Fruit fly (Drosophila melanogaster): ENCODE results near the gene CG42557.

The CG42557 gene

dm6 chr3R:29903775-29904356 is 29.2 kb upstream of the CG42557 start, which contains the start of gene CG15517 (continued):
- TF ChIP-seq CG1529 (GFP tag; optimal IDR thresholded peaks at IDR 0.05) (no peak), CG14441 (GFP tag; IDR thresholded peaks at IDR 0.05) (no peak), CG2712 (tag; optimal IDR thresholded peaks at IDR 0.05) (no peak), CG11085 (GFP tag; IDR thresholded peaks at IDR 0.05) (no peak), CoRest (tag; optimal IDR thresholded peaks at IDR 0.05) (peak; percentile 45), CG17361 (GFP tag; IDR thresholded peaks at IDR 0.05) (0 out of 3 replicates have a peak, but pooled peaks have one; percentile 32), CG18619 (GFP tag; optimal IDR thresholded peaks at IDR 0.05) (no peak), tna (GFP tag; IDR thresholded peaks at IDR 0.05; ENCODE audit: partially characterized antibody) (no peak), tll (GFP tag; optimal IDR thresholded peaks at IDR 0.05) (no peak), gce (GFP tag; IDR thresholded peaks at IDR 0.05) (no peak), ara (GFP tag; IDR thresholded peaks at IDR 0.05) (no peak), gcm2 (GFP tag; optimal IDR thresholded peaks at IDR 0.05) (no peak), CG13123 (GFP tag; optimal IDR thresholded peaks at IDR 0.05) (no peak), wdn (GFP tag; IDR thresholded peaks at IDR 0.05) (no peak), CG3726 (GFP tag; IDR thresholded peaks at IDR 0.05) (no peak), Tbp (GFP tag; optimal IDR thresholded peaks at IDR 0.05) (no peak), az2 (GFP tag; optimal IDR thresholded peaks at IDR 0.05) (no peak), Rfx (GFP tag; IDR thresholded peaks at IDR 0.05) (0 out of 2 replicates have a peak, but pooled peaks have one; percentile 30), CG9215 (GFP tag; IDR thresholded peaks at IDR 0.05) (no peak), otp (GFP tag; IDR thresholded peaks at IDR 0.05) (no peak), ind (GFP tag; optimal IDR thresholded peaks at IDR 0.05) (no peak), onecut (GFP tag; IDR thresholded peaks at IDR 0.05) (no peak), sens-2 (GFP tag; IDR thresholded peaks at IDR 0.05) (no peak), oc (tag; optimal IDR thresholded peaks at IDR 0.05) (no peak), nau (GFP tag; optimal IDR thresholded peaks at IDR 0.05) (no peak), zen (tag; optimal IDR thresholded peaks at IDR 0.05) (peak; percentile 35), fd102C (GFP tag; optimal IDR thresholded peaks at IDR 0.05) (no peak), Camta (GFP tag; optimal IDR thresholded peaks at IDR 0.05) (no peak), eyg (GFP tag; optimal IDR thresholded peaks at IDR 0.05) (no peak), tio (GFP tag; optimal IDR thresholded peaks at IDR 0.05) (no peak), Oli (tag; optimal IDR thresholded peaks at IDR 0.05) (no peak), CG7357 (GFP tag; IDR thresholded peaks at IDR 0.05) (no peak), CG11695 (GFP tag; IDR thresholded peaks at IDR 0.05) (no peak), Sry-β (GFP tag; optimal IDR thresholded peaks at IDR 0.05) (no peak), E2f2 (GFP tag; IDR thresholded peaks at IDR 0.05) (0 out of 2 replicates have a peak, but pooled peaks have one; percentile 18), CG11696 (GFP tag; IDR thresholded peaks at IDR 0.05) (no peak), sisA (GFP tag; IDR thresholded peaks at IDR 0.05) (no peak), bigmax (GFP tag; optimal IDR thresholded peaks at IDR 0.05) (no peak), lola (GFP tag; optimal IDR thresholded peaks at IDR 0.05) (no peak), CG4404 (GFP tag; IDR thresholded peaks at IDR 0.05) (no peak), z (GFP tag; IDR thresholded peaks at IDR 0.05) (no peak), CG33213 (GFP tag; optimal IDR thresholded peaks at IDR 0.05) (no peak), Hand (GFP tag; optimal IDR thresholded peaks at IDR 0.05) (no peak), CG34422 (GFP tag; IDR thresholded peaks at IDR 0.05) (no peak), Sry-δ (GFP tag; optimal IDR thresholded peaks at IDR 0.05) (no peak), CG11247 (GFP tag; IDR thresholded peaks at IDR 0.05) (no peak), Ravus (GFP tag; IDR thresholded peaks at IDR 0.05) (no peak), HLH3B (GFP tag; IDR thresholded peaks at IDR 0.05) (no peak), CG34224 (GFP tag; IDR thresholded peaks at IDR 0.05; ENCODE audit: partially characterized antibody) (no peak), CG4282 (GFP tag; optimal IDR thresholded peaks at IDR 0.05) (no peak), ato (GFP tag; IDR thresholded peaks at IDR 0.05; ENCODE audit: partially characterized antibody) (no peak), CG6254 (GFP tag; optimal IDR thresholded peaks at IDR 0.05) (no peak)
